Fruit fly (Drosophila melanogaster): Measurements from ENCODE around the gene Tmhs.

dm6 chr3L:1906208-1906607, 20.8 kb downstream of the Tmhs start:
- TF ChIP-seq CG10348 (GFP tag; IDR thresholded peaks at IDR 0.05) (no peak), CG4496 (GFP tag; IDR thresholded peaks at IDR 0.05) (no peak; the same call in 2 of the 3 replicates), EcR (GFP tag; optimal IDR thresholded peaks at IDR 0.05) (no peak), Snoo (tag; optimal IDR thresholded peaks at IDR 0.05) (no peak), CG13204 (GFP tag; optimal IDR thresholded peaks at IDR 0.05) (no peak), Ets98B (GFP tag; IDR thresholded peaks at IDR 0.05) (no peak), Pif1A (GFP tag; optimal IDR thresholded peaks at IDR 0.05) (peak; percentile 19), D1 (tag; optimal IDR thresholded peaks at IDR 0.05) (no peak)
